Worm (Caenorhabditis elegans) whole organism, L4 larva: ENCODE data around the gene gur-5.
A peak's percentile ranks its signal among the peaks of the same experiment; 100 is the strongest.

Experiments used
- F10B5.3 ChIP-seq: sonication (generic microtip); optimal IDR thresholded peaks from 2 replicates; lab custom pipeline; 2016; ENCODE audit warnings: mild to moderate bottlenecking, missing genetic modification characterization, missing compliant biosample characterization
- F26F4.8 ChIP-seq: fragments of 200-800 bp; sonication (Bioruptor generic); conservative IDR thresholded peaks from 2 replicates; pipeline ENCODE4 v1.3.6; 2022; ENCODE audit warnings: missing genetic modification characterization, missing compliant biosample characterization
- F37D6.2 ChIP-seq: sonication (generic microtip); optimal IDR thresholded peaks from 2 replicates; lab custom pipeline; 2016; ENCODE audit warnings: mild to moderate bottlenecking, missing genetic modification characterization, missing compliant biosample characterization
- F44E2.7 ChIP-seq: fragments of 200-800 bp; sonication (Bioruptor generic); IDR thresholded peaks from 2 replicates; pipeline ENCODE4 v2.1.2; 2022; ENCODE audit warnings: missing genetic modification characterization, missing compliant biosample characterization
- T26A8.4 ChIP-seq: fragments of 200-800 bp; sonication (Bioruptor generic); IDR thresholded peaks from 2 replicates; pipeline ENCODE4 v1.3.6; 2022; ENCODE audit warnings: missing genetic modification characterization, missing compliant biosample characterization
- Y105C5A.15 ChIP-seq: fragments of 200-800 bp; sonication (Bioruptor generic); IDR thresholded peaks from 2 replicates; pipeline ENCODE4 v1.3.6; 2022; ENCODE audit warnings: missing genetic modification characterization, missing compliant biosample characterization
- Y48G9A.11 ChIP-seq: fragments of 200-800 bp; sonication (Bioruptor generic); IDR thresholded peaks from 2 replicates; pipeline ENCODE4 v1.3.6; 2022; ENCODE audit warnings: missing genetic modification reagents, missing genetic modification characterization, missing compliant biosample characterization
- Y5F2A.4 ChIP-seq: fragments of 200-800 bp; sonication (Bioruptor generic); optimal IDR thresholded peaks from 2 replicates; lab custom pipeline; 2018; ENCODE audit warnings: mild to moderate bottlenecking, missing genetic modification characterization, missing compliant biosample characterization
- Y75B8A.6 ChIP-seq: fragments of 200-800 bp; sonication (Bioruptor generic); IDR thresholded peaks from 2 replicates; pipeline ENCODE4 v1.3.6; 2022; ENCODE audit warnings: missing genetic modification reagents, missing genetic modification characterization, missing compliant biosample characterization
- ZK337.2 ChIP-seq: fragments of 200-800 bp; sonication (Bioruptor generic); IDR thresholded peaks from 2 replicates; pipeline ENCODE4 v1.3.6; 2022; ENCODE audit warnings: missing genetic modification reagents, missing genetic modification characterization, missing compliant biosample characterization
- aha-1 ChIP-seq: fragments of 150-350 bp; peaks from one replicate; lab custom pipeline; 2014; ENCODE audit warnings: missing biosample characterization, missing genetic modification characterization
- arid-1 ChIP-seq: fragments of 200-800 bp; sonication (Bioruptor generic); conservative IDR thresholded peaks from 2 replicates; pipeline ENCODE4 v1.3.6; 2022; ENCODE audit warnings: missing genetic modification reagents, missing genetic modification characterization, missing compliant biosample characterization
- ceh-20 ChIP-seq: fragments of 200-800 bp; sonication (Bioruptor generic); IDR thresholded peaks from 2 replicates; pipeline ENCODE4 v1.3.6; 2022; ENCODE audit warnings: missing genetic modification reagents, missing genetic modification characterization, missing compliant biosample characterization
- ceh-28 ChIP-seq: fragments of 150-350 bp; optimal IDR thresholded peaks from 2 replicates; lab custom pipeline; 2014; ENCODE audit warnings: missing biosample characterization, missing genetic modification reagents, missing genetic modification characterization
- ces-1 ChIP-seq: fragments of 150-350 bp; sonication (generic microtip); optimal IDR thresholded peaks from 4 replicates; lab custom pipeline; 2014; ENCODE audit warnings: missing biosample characterization, missing genetic modification reagents, missing genetic modification characterization
- daf-19 ChIP-seq: fragments of 200-800 bp; sonication (Bioruptor generic); conservative IDR thresholded peaks from 2 replicates; pipeline ENCODE4 v1.3.6; 2022; ENCODE audit warnings: missing genetic modification characterization, missing compliant biosample characterization
- dmd-6 ChIP-seq: fragments of 200-800 bp; sonication (Bioruptor generic); IDR thresholded peaks from 2 replicates; pipeline ENCODE4 v1.3.6; 2022; ENCODE audit warnings: missing genetic modification reagents, missing genetic modification characterization, missing compliant biosample characterization
- dpl-1 ChIP-seq: fragments of 150-350 bp; optimal IDR thresholded peaks from 2 replicates; lab custom pipeline; 2014; ENCODE audit warnings: missing biosample characterization, missing genetic modification reagents, missing genetic modification characterization
- duxl-1 ChIP-seq: sonication (generic microtip); optimal IDR thresholded peaks from 2 replicates; lab custom pipeline; 2016; ENCODE audit warnings: mild to moderate bottlenecking, missing genetic modification characterization, moderate library complexity, missing compliant biosample characterization; ENCODE audit not compliant: poor library complexity
- fkh-10 ChIP-seq: fragments of 150-350 bp; optimal IDR thresholded peaks from 2 replicates; lab custom pipeline; 2014; ENCODE audit warnings: missing biosample characterization, missing genetic modification reagents, missing genetic modification characterization
- hlh-11 ChIP-seq: fragments of 200-800 bp; sonication (Bioruptor generic); optimal IDR thresholded peaks from 2 replicates; lab custom pipeline; 2018; ENCODE audit warnings: mild to moderate bottlenecking, missing genetic modification characterization, missing compliant biosample characterization
- jun-1 ChIP-seq: fragments of 150-350 bp; optimal IDR thresholded peaks from 2 replicates; lab custom pipeline; 2014; ENCODE audit warnings: missing biosample characterization, missing genetic modification reagents, missing genetic modification characterization
- lin-1 ChIP-seq: fragments of 200-800 bp; sonication (Bioruptor generic); IDR thresholded peaks from 2 replicates; pipeline ENCODE4 v1.3.6; 2022; ENCODE audit warnings: missing genetic modification reagents, missing genetic modification characterization, missing compliant biosample characterization
- lin-29 ChIP-seq: fragments of 200-800 bp; sonication (Bioruptor generic); IDR thresholded peaks from 2 replicates; pipeline ENCODE4 v1.3.6; 2022; ENCODE audit warnings: missing genetic modification reagents, missing genetic modification characterization, missing compliant biosample characterization
- madf-5 ChIP-seq, 2 experiments: fragments of 200-800 bp; sonication (Bioruptor generic); IDR thresholded peaks; 2 replicates each; pipeline ENCODE4 v1.3.6; 2022; ENCODE audit warnings: missing compliant biosample characterization in 2 of 2, missing genetic modification characterization in 2 of 2
- madf-9 ChIP-seq: fragments of 200-800 bp; sonication (Bioruptor generic); conservative IDR thresholded peaks from 2 replicates; pipeline ENCODE4 v1.3.6; 2022; ENCODE audit warnings: missing genetic modification reagents, missing genetic modification characterization, missing compliant biosample characterization
- mdl-1 ChIP-seq, 2 experiments: fragments of 150-350 bp in 1 of 2; sonication (generic microtip) in 1 of 2; optimal IDR thresholded peaks; 2 replicates each; lab custom pipeline; 2014 to 2017; ENCODE audit warnings: missing biosample characterization in 2 of 2, missing genetic modification characterization in 2 of 2
- mep-1 ChIP-seq: fragments of 150-350 bp; sonication (generic microtip); optimal IDR thresholded peaks from 3 replicates; lab custom pipeline; 2014; ENCODE audit warnings: missing biosample characterization, missing genetic modification characterization
- mes-2 ChIP-seq: sonication (generic microtip); optimal IDR thresholded peaks from 2 replicates; lab custom pipeline; 2016; ENCODE audit warnings: missing genotype, mild to moderate bottlenecking, missing genetic modification characterization, missing compliant biosample characterization; ENCODE audit not compliant: poor library complexity, severe bottlenecking
- mxl-2 ChIP-seq: fragments of 200-800 bp; sonication (Bioruptor generic); conservative IDR thresholded peaks from 2 replicates; pipeline ENCODE4 v1.3.6; 2022; ENCODE audit warnings: missing genetic modification reagents, missing genetic modification characterization, missing compliant biosample characterization
- mxl-3 ChIP-seq: fragments of 200-800 bp; sonication (Bioruptor generic); optimal IDR thresholded peaks from 2 replicates; lab custom pipeline; 2018; ENCODE audit warnings: mild to moderate bottlenecking, missing genetic modification characterization, missing compliant biosample characterization
- nhr-10 ChIP-seq: fragments of 150-350 bp; optimal IDR thresholded peaks from 2 replicates; lab custom pipeline; 2014; ENCODE audit warnings: missing biosample characterization, missing genetic modification characterization
- nhr-11 ChIP-seq: fragments of 150-350 bp; optimal IDR thresholded peaks from 2 replicates; lab custom pipeline; 2014; ENCODE audit warnings: missing biosample characterization, missing genetic modification characterization
- nhr-25 ChIP-seq: sonication (generic microtip); optimal IDR thresholded peaks from 2 replicates; lab custom pipeline; 2017; ENCODE audit warnings: missing genetic modification characterization, mild to moderate bottlenecking, missing compliant biosample characterization, antibody characterized with exemption, moderate library complexity, borderline replicate concordance; ENCODE audit not compliant: insufficient read depth
- nhr-76 ChIP-seq: fragments of 150-350 bp; optimal IDR thresholded peaks from 2 replicates; lab custom pipeline; 2014; ENCODE audit warnings: missing biosample characterization, missing genetic modification characterization
- pqm-1 ChIP-seq: sonication (generic microtip); optimal IDR thresholded peaks from 2 replicates; lab custom pipeline; 2017; ENCODE audit warnings: missing biosample characterization, missing genetic modification characterization
- saeg-2 ChIP-seq: fragments of 200-800 bp; sonication (Bioruptor generic); IDR thresholded peaks from 2 replicates; pipeline ENCODE4 v1.3.6; 2022; ENCODE audit warnings: missing genetic modification reagents, missing genetic modification characterization, missing compliant biosample characterization
- set-16 ChIP-seq: fragments of 200-800 bp; sonication (Bioruptor generic); IDR thresholded peaks from 2 replicates; pipeline ENCODE4 v1.3.6; 2022; ENCODE audit warnings: missing genetic modification reagents, missing genetic modification characterization, missing compliant biosample characterization
- skn-1 ChIP-seq: fragments of 150-350 bp; optimal IDR thresholded peaks from 2 replicates; lab custom pipeline; 2014; ENCODE audit warnings: missing biosample characterization, missing genetic modification characterization
- snpc-1.2 ChIP-seq: fragments of 200-800 bp; sonication (Bioruptor generic); IDR thresholded peaks from 2 replicates; pipeline ENCODE4 v1.3.6; 2022; ENCODE audit warnings: missing genetic modification reagents, missing genetic modification characterization, missing compliant biosample characterization
- tag-97 ChIP-seq: fragments of 200-800 bp; sonication (Bioruptor generic); IDR thresholded peaks from 2 replicates; pipeline ENCODE4 v1.3.6; 2022; ENCODE audit warnings: missing genetic modification characterization, missing compliant biosample characterization
- tra-1 ChIP-seq: fragments of 200-800 bp; sonication (Bioruptor generic); IDR thresholded peaks from 2 replicates; pipeline ENCODE4 v1.3.6; 2022; ENCODE audit warnings: missing genetic modification reagents, missing genetic modification characterization, missing compliant biosample characterization
- unc-130 ChIP-seq: sonication (generic microtip); optimal IDR thresholded peaks from 2 replicates; lab custom pipeline; 2016; ENCODE audit warnings: missing genetic modification reagents, missing genetic modification characterization, missing compliant biosample characterization
- unc-39 ChIP-seq: sonication (generic microtip); optimal IDR thresholded peaks from 2 replicates; lab custom pipeline; 2017; ENCODE audit warnings: missing biosample characterization, missing genetic modification characterization
- unc-62 ChIP-seq, 3 experiments: fragments of 150-350 bp in 1 of 3; sonication (generic microtip); optimal IDR thresholded peaks in 2 of 3; peaks in 1 of 3; 1 replicate in 1 of 3; 2 replicates in 2 of 3; lab custom pipeline; 2014 to 2017; ENCODE audit warnings: missing biosample characterization in 3 of 3, missing genetic modification characterization in 3 of 3, missing genetic modification reagents in 3 of 3, missing genotype in 1 of 3
- vab-7 ChIP-seq: fragments of 200-800 bp; sonication (Bioruptor generic); IDR thresholded peaks from 2 replicates; pipeline ENCODE4 v1.3.6; 2022; ENCODE audit warnings: missing genetic modification reagents, missing genetic modification characterization, missing compliant biosample characterization
- zag-1 ChIP-seq: fragments of 150-350 bp; optimal IDR thresholded peaks from 2 replicates; lab custom pipeline; 2014; ENCODE audit warnings: missing biosample characterization, missing genetic modification characterization
- zfp-2 ChIP-seq: sonication (generic microtip); optimal IDR thresholded peaks from 2 replicates; lab custom pipeline; 2016; ENCODE audit warnings: mild to moderate bottlenecking, missing genetic modification characterization, missing compliant biosample characterization
- zfp-3 ChIP-seq: fragments of 200-800 bp; sonication (Bioruptor generic); conservative IDR thresholded peaks from 2 replicates; pipeline ENCODE4 v1.3.6; 2022; ENCODE audit warnings: missing genetic modification reagents, missing genetic modification characterization, missing compliant biosample characterization

The gur-5 gene

DNA sequence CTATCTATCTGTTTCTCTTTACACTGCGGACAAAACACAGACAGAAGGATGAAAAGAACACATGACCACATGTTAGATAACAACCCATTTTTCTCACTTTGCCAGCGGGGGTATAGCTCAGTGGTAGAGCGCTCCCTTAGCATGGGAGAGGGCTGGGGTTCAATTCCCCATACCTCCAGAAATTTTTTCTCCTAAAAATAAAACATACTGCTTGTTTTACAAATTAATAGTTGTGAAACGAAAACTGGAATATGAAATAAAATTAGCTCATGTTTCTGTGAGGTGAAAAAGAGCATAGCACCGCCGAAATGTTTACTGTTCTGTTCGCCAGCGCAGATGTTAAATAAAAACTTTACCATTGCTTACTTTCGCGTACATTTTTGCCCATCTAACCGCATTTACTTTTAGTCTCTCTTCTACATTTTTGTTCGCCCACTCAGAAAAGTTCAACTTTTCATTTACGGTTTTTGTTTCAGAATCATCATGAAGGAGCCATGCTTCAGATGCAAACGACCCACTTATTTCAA, 7.2 kb downstream of the gur-5 start, which contains the start of gene ZK622.4:
TSS of gene ZK622.4 (plus strand) at position 477 of the 527 bp plus-strand sequence.
- peak; percentile 40 for TF ChIP-seq unc-130
- TF ChIP-seq mxl-3, result peak; percentile 49
- no peak for TF ChIP-seq unc-39 (tag; lab: Kevin White, UChicago)
- no peak for TF ChIP-seq nhr-25 (tag; lab: Kevin White, UChicago)
- TF ChIP-seq lin-29 (GFP tag; lab: Robert Waterston, UW), result no peak
- peak; percentile 76; the same call in 1 of the 2 replicates for TF ChIP-seq T26A8.4 (GFP tag; lab: Robert Waterston, UW)
- no peak for TF ChIP-seq jun-1 (tag; lab: Kevin White, UChicago)
- TF ChIP-seq mxl-2, result no peak
- TF ChIP-seq Y105C5A.15 (GFP tag; lab: Robert Waterston, UW), result peak; percentile 91; the same call in 1 of the 2 replicates
- peak in 1 of 2 experiments; percentile 22 for TF ChIP-seq mdl-1 (tag; optimal IDR thresholded peaks at IDR 0.05; lab: Kevin White, UChicago)
- no peak for TF ChIP-seq saeg-2 (GFP tag; lab: Robert Waterston, UW)
- TF ChIP-seq skn-1 (tag; lab: Kevin White, UChicago), result no peak
- TF ChIP-seq ces-1 (GFP tag; lab: Kevin White, UChicago), result no peak
- no peak for TF ChIP-seq set-16
- peak; percentile 14 for TF ChIP-seq Y5F2A.4 (GFP tag; lab: Kevin White, UChicago)
- TF ChIP-seq F37D6.2, result peak; percentile 26
- no peak for TF ChIP-seq F10B5.3
- TF ChIP-seq madf-5 (GFP tag; IDR thresholded peaks at IDR 0.05; lab: Robert Waterston, UW), result peak; percentile 41 to 80; a peak in 1 of 4 replicates
- TF ChIP-seq mep-1 (tag; lab: Kevin White, UChicago), result peak; percentile 77
- no peak for TF ChIP-seq nhr-10 (tag; lab: Kevin White, UChicago)
- TF ChIP-seq zag-1 (tag; lab: Kevin White, UChicago), result no peak
- TF ChIP-seq tra-1, result peak; percentile 69
- peak; percentile 78 for TF ChIP-seq snpc-1.2 (GFP tag; lab: Robert Waterston, UW)
- TF ChIP-seq ZK337.2 (GFP tag; lab: Robert Waterston, UW), result peak; percentile 58
- TF ChIP-seq mes-2 (tag; lab: Kevin White, UChicago), result peak; percentile 72
- TF ChIP-seq pqm-1 (tag; lab: Kevin White, UChicago), result no peak
- TF ChIP-seq vab-7 (GFP tag; lab: Robert Waterston, UW), result peak; percentile 82
- TF ChIP-seq madf-9, result peak; percentile 29; the same call in 1 of the 2 replicates
- peak in 1 of 2 experiments; percentile 28 for TF ChIP-seq unc-62 (GFP tag; optimal IDR thresholded peaks at IDR 0.05 in 1 of 2; lab: Kevin White, UChicago)
- TF ChIP-seq unc-62 (tag; optimal IDR thresholded peaks at IDR 0.05; lab: Kevin White, UChicago), result no peak
- 0 out of 2 replicates have a peak, but pooled peaks have one; percentile 46 for TF ChIP-seq zfp-3 (GFP tag; lab: Robert Waterston, UW)
- no peak for TF ChIP-seq aha-1 (tag; lab: Kevin White, UChicago)
- no peak for TF ChIP-seq ceh-28 (tag; lab: Kevin White, UChicago)
- no peak for TF ChIP-seq zfp-2
- 0 out of 2 replicates have a peak, but pooled peaks have one; percentile 30 for TF ChIP-seq ceh-20
- no peak for TF ChIP-seq tag-97 (GFP tag; lab: Robert Waterston, UW)
- peak; percentile 50 for TF ChIP-seq duxl-1 (tag; lab: Kevin White, UChicago)
- TF ChIP-seq nhr-11 (tag; lab: Kevin White, UChicago), result no peak
- TF ChIP-seq dmd-6 (GFP tag; lab: Robert Waterston, UW), result peak; percentile 32; the same call in 1 of the 2 replicates
- TF ChIP-seq nhr-76 (tag; lab: Kevin White, UChicago), result no peak
- 0 out of 2 replicates have a peak, but pooled peaks have one; percentile 34 for TF ChIP-seq F44E2.7 (GFP tag; lab: Robert Waterston, UW)
- peak; percentile 70; the same call in 1 of the 2 replicates for TF ChIP-seq F26F4.8 (GFP tag; lab: Robert Waterston, UW)
- TF ChIP-seq arid-1 (GFP tag; lab: Robert Waterston, UW), result peak; percentile 67
- 0 out of 2 replicates have a peak, but pooled peaks have one; percentile 38 for TF ChIP-seq Y48G9A.11 (GFP tag; lab: Robert Waterston, UW)
- TF ChIP-seq lin-1 (GFP tag; lab: Robert Waterston, UW), result 0 out of 2 replicates have a peak, but pooled peaks have one; percentile 26
- peak; percentile 43 for TF ChIP-seq hlh-11
- TF ChIP-seq fkh-10 (GFP tag; lab: Kevin White, UChicago), result no peak
- peak; percentile 40 for TF ChIP-seq dpl-1
- no peak for TF ChIP-seq Y75B8A.6 (GFP tag; lab: Robert Waterston, UW)
- TF ChIP-seq daf-19 (GFP tag; lab: Robert Waterston, UW), result peak; percentile 76
